Fruit fly (Drosophila melanogaster) whole organism, pupa: ENCODE data around the gene Tdh.
A peak's percentile ranks its signal among the peaks of the same experiment; 100 is the strongest.

ENCODE experiments used
- CG10348 ChIP-seq: fragments of 200-800 bp; sonication (Bioruptor generic); IDR thresholded peaks from 2 replicates; pipeline ENCODE4 v1.3.6; 2022; ENCODE audit warnings: missing biosample characterization, missing genetic modification characterization
- CG12605 ChIP-seq: fragments of 200-800 bp; sonication (Bioruptor generic); IDR thresholded peaks from 2 replicates; pipeline ENCODE4 v1.3.6; 2022; ENCODE audit warnings: missing biosample characterization, missing genetic modification characterization
- CG13204 ChIP-seq: fragments of 200-800 bp; sonication (Bioruptor generic); optimal IDR thresholded peaks from 2 replicates; lab custom pipeline; 2018; ENCODE audit warnings: missing biosample characterization, mild to moderate bottlenecking, missing genetic modification characterization, moderate library complexity
- CG14655 ChIP-seq: fragments of 200-800 bp; sonication (Bioruptor generic); optimal IDR thresholded peaks from 3 replicates; lab custom pipeline; 2017; ENCODE audit warnings: mild to moderate bottlenecking, missing biosample characterization, missing genetic modification reagents, missing genetic modification characterization
- CG15710 ChIP-seq: fragments of 200-800 bp; sonication (Bioruptor generic); optimal IDR thresholded peaks from 2 replicates; lab custom pipeline; 2018; ENCODE audit warnings: missing biosample characterization, mild to moderate bottlenecking, missing genetic modification characterization, moderate library complexity
- CG17806 ChIP-seq: fragments of 200-800 bp; sonication (Bioruptor generic); optimal IDR thresholded peaks from 2 replicates; lab custom pipeline; 2018; ENCODE audit warnings: missing biosample characterization, mild to moderate bottlenecking, missing genetic modification characterization, moderate library complexity
- CG32121 ChIP-seq: fragments of 200-800 bp; sonication (Bioruptor generic); IDR thresholded peaks from 2 replicates; pipeline ENCODE4 v1.3.6; 2022; ENCODE audit warnings: missing biosample characterization, missing genetic modification characterization
- CG34367 ChIP-seq: fragments of 200-800 bp; sonication (Bioruptor generic); optimal IDR thresholded peaks from 2 replicates; lab custom pipeline; 2018; ENCODE audit warnings: missing biosample characterization, mild to moderate bottlenecking, missing genetic modification characterization
- CG4496 ChIP-seq: fragments of 200-800 bp; sonication (Bioruptor generic); IDR thresholded peaks from 3 replicates; pipeline ENCODE4 v1.3.6; 2022; ENCODE audit warnings: missing biosample characterization, missing genetic modification characterization
- CG8159 ChIP-seq: fragments of 200-800 bp; sonication (Bioruptor generic); optimal IDR thresholded peaks from 3 replicates; lab custom pipeline; 2018; ENCODE audit warnings: missing biosample characterization, mild to moderate bottlenecking, missing genetic modification characterization, moderate library complexity
- CG8301 ChIP-seq: fragments of 200-800 bp; sonication (Bioruptor generic); optimal IDR thresholded peaks from 2 replicates; lab custom pipeline; 2018; ENCODE audit warnings: missing biosample characterization, mild to moderate bottlenecking, missing genetic modification characterization
- CG9948 ChIP-seq: fragments of 200-800 bp; sonication (Bioruptor generic); optimal IDR thresholded peaks from 2 replicates; lab custom pipeline; 2018; ENCODE audit warnings: missing biosample characterization, mild to moderate bottlenecking, missing genetic modification characterization, moderate library complexity
- D1 ChIP-seq: fragments of 200-800 bp; sonication (Bioruptor generic); optimal IDR thresholded peaks from 2 replicates; lab custom pipeline; 2018; ENCODE audit warnings: missing biosample characterization, mild to moderate bottlenecking, missing genetic modification characterization, moderate library complexity
- EcR ChIP-seq: fragments of 200-800 bp; sonication (Bioruptor generic); optimal IDR thresholded peaks from 3 replicates; lab custom pipeline; 2019; ENCODE audit warnings: missing biosample characterization, missing genetic modification characterization, mild to moderate bottlenecking, moderate library complexity, missing genetic modification reagents
- Ets98B ChIP-seq: fragments of 200-800 bp; sonication (Bioruptor generic); IDR thresholded peaks from 2 replicates; pipeline ENCODE4 v1.3.6; 2022; ENCODE audit warnings: missing biosample characterization, missing genetic modification characterization
- Pif1A ChIP-seq: fragments of 200-800 bp; sonication (Bioruptor generic); optimal IDR thresholded peaks from 3 replicates; lab custom pipeline; 2016; ENCODE audit warnings: missing biosample characterization, missing genetic modification characterization
- Pif1B ChIP-seq: fragments of 200-800 bp; sonication (Bioruptor generic); optimal IDR thresholded peaks from 3 replicates; lab custom pipeline; 2016; ENCODE audit warnings: missing biosample characterization, missing genetic modification characterization
- Snoo ChIP-seq: fragments of 200-800 bp; sonication (Bioruptor generic); optimal IDR thresholded peaks from 3 replicates; lab custom pipeline; 2017; ENCODE audit warnings: missing biosample characterization, mild to moderate bottlenecking, missing genetic modification characterization, inconsistent platforms
- fd96Ca ChIP-seq: fragments of 200-800 bp; sonication (Bioruptor generic); IDR thresholded peaks from 3 replicates; pipeline ENCODE4 v1.3.6; 2022; ENCODE audit warnings: missing biosample characterization, missing genetic modification characterization
- gl ChIP-seq: fragments of 200-800 bp; sonication (Bioruptor generic); optimal IDR thresholded peaks from 2 replicates; lab custom pipeline; 2018; ENCODE audit warnings: missing biosample characterization, mild to moderate bottlenecking, missing genetic modification characterization
- rn ChIP-seq: fragments of 200-800 bp; sonication (Bioruptor generic); IDR thresholded peaks from 2 replicates; pipeline ENCODE4 v1.3.6; 2022; ENCODE audit warnings: missing biosample characterization, missing genetic modification characterization

Tdh gene

DNA sequence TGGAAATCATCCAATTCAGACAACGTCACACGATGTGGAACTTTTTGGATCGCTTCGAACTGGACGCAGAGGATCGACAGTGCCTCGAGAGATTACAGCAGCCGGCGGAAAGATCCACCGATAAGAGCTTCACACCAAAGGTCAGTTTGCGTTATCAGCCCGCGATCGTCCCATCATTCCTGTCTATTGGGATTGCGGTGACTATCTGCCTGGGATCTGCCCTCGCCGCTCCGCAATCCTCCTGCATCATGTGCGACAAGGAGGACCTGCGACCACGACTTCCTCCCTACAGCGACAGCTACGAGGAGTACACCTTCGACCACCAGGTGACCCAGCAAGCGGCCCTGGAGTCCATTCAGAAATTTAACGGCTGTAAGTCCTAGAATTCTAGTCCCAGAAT, 20.7 kb upstream of the Tdh start:
- TF ChIP-seq Pif1B (GFP tag; lab: Kevin White, UChicago) (no peak), CG17806 (tag; lab: Kevin White, UChicago) (no peak), Pif1A (no peak), CG8301 (no peak), CG14655 (GFP tag; lab: Kevin White, UChicago) (no peak), D1 (tag; lab: Kevin White, UChicago) (no peak), rn (no peak), CG9948 (tag; lab: Kevin White, UChicago) (no peak)

DNA sequence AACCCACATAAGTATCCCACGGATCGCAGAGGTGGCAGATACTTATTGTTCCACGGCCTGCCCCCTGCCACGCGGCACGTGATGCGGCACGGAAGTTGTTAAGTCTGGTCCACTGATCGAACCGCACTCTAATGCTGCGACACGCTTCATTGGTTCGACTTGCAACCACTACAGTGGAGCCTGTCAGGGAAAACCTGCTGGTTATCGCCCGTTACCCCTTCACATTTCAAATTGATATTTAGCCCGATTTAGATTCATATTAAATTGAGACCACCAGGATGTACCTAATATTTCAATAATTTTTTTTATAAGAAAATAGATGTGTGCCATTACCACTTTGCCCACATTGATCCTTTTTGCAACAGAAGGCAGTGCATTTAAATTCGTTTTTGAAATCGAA, 19.4 kb upstream of the Tdh start:
- TF ChIP-seq CG14655 (GFP tag; lab: Kevin White, UChicago) (peak; percentile 44), CG8301 (peak; percentile 20), CG4496 (GFP tag; lab: Robert Waterston, UW) (peak; percentile 41; the same call in 1 of the 3 replicates), CG32121 (GFP tag; lab: Robert Waterston, UW) (no peak)

DNA sequence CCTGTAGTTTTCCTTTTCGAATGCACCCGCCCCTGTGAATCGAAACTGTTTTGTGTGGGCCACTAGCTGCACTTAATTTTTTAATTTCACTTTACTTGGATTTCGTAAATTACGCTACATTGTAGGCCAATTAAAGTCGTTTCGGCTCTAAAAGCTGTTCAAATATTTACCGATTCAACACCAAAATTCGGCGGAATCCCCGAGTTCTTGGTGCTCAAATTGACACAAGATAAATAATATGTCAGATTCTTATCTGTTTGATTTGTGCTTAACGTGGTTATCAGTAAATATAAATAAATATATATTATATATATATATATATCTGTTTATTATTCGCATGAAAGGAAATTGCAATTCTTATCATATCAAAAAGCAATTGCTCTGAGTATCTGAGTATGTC, 18.8 kb upstream of the Tdh start:
- TF ChIP-seq Ets98B (GFP tag; lab: Robert Waterston, UW) (no peak), CG8301 (no peak), CG15710 (tag; lab: Kevin White, UChicago) (no peak), Snoo (tag; lab: Kevin White, UChicago) (peak; percentile 54), Pif1A (no peak), CG17806 (tag; lab: Kevin White, UChicago) (no peak), fd96Ca (GFP tag; lab: Robert Waterston, UW) (no peak), EcR (GFP tag; lab: Kevin White, UChicago) (no peak), gl (tag; lab: Kevin White, UChicago) (no peak), CG13204 (no peak), CG8159 (tag; lab: Kevin White, UChicago) (peak; percentile 12), CG10348 (GFP tag; lab: Robert Waterston, UW) (no peak), CG32121 (GFP tag; lab: Robert Waterston, UW) (no peak), CG34367 (tag; lab: Kevin White, UChicago) (no peak), D1 (tag; lab: Kevin White, UChicago) (no peak), rn (no peak), Pif1B (GFP tag; lab: Kevin White, UChicago) (peak; percentile 36), CG4496 (GFP tag; lab: Robert Waterston, UW) (no peak)

DNA sequence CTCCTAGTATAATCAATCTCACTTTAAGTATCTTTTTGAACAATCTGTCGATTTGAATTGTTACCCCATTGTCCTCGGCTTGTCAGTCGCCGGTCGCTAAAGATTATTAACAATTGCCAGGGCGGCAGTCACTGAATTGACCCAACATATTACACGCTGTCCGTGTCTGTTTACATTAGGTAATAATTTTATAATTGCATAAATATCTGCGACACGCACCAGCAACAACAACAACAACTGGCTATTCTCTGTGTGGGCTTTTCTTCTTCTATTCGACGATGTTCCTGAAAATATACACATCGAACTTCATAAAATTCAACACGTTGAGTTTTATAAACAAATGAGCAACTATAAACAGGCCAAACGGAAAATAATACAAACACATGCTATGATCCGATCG, 18.0 kb upstream of the Tdh start:
- TF ChIP-seq CG17806 (tag; lab: Kevin White, UChicago) (no peak), CG8301 (no peak), CG13204 (no peak), D1 (tag; lab: Kevin White, UChicago) (no peak), EcR (GFP tag; lab: Kevin White, UChicago) (no peak), CG34367 (tag; lab: Kevin White, UChicago) (no peak), Ets98B (GFP tag; lab: Robert Waterston, UW) (no peak), CG32121 (GFP tag; lab: Robert Waterston, UW) (no peak), Pif1B (GFP tag; lab: Kevin White, UChicago) (no peak), CG8159 (tag; lab: Kevin White, UChicago) (no peak), fd96Ca (GFP tag; lab: Robert Waterston, UW) (no peak), CG15710 (tag; lab: Kevin White, UChicago) (no peak), CG9948 (tag; lab: Kevin White, UChicago) (no peak), gl (tag; lab: Kevin White, UChicago) (no peak), Snoo (tag; lab: Kevin White, UChicago) (no peak), CG12605 (GFP tag; lab: Robert Waterston, UW) (no peak), CG14655 (GFP tag; lab: Kevin White, UChicago) (no peak)
- TF ChIP-seq, all 21 proteins: peak for 0

DNA sequence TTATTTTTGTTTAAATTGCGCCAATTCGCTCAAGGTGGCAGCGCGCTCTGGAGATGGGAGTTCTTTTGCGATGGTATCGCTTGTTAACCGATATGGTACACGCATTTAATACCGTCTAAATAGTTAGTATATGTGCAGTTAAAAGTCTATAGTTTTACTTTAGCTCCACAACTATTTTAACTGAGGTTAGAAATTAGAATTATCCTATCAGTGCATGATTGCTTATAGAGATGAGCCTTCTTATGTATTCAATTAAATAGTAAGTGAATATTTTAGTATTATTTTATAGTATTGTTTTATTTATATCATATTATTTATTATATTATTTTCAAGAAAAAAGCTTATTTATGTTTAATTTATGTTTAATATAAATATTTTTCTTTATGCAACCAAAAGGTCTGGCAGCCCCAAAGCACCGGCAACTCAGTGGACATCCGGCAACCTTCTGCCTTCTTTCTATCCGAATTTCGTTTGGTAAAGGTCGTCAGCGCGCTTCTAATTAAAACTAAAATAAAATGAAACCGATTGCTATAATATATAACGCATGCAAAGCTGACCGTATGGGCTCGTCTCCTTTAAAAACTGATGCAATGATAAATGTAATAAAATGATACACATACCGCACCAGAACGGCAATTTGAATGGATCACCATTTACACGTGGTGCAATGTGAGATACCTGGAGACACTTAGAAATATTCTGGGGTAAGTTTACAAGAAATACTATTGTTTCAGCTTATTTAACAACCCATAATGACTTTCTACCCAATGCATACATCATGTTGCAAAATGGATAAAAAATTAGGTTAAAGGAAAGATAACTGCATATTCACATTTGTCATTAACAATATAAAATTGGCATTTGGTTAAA, 13.7 kb upstream of the Tdh start, which contains the start of gene CG5199:
Gene CG5199 (minus strand): TSS at position 52 of the 870 bp plus-strand sequence.
- TF ChIP-seq CG17806 (tag; lab: Kevin White, UChicago): no peak
- peak; percentile 64 for TF ChIP-seq CG8159 (tag; lab: Kevin White, UChicago)
- no peak for TF ChIP-seq CG34367 (tag; lab: Kevin White, UChicago)
- TF ChIP-seq Ets98B (GFP tag; lab: Robert Waterston, UW): no peak
- peak; percentile 59 for TF ChIP-seq CG15710 (tag; lab: Kevin White, UChicago)
- no peak for TF ChIP-seq CG10348 (GFP tag; lab: Robert Waterston, UW)
- TF ChIP-seq Pif1A: no peak
- TF ChIP-seq CG12605 (GFP tag; lab: Robert Waterston, UW): no peak
- no peak for TF ChIP-seq fd96Ca (GFP tag; lab: Robert Waterston, UW)
- no peak for TF ChIP-seq rn
- TF ChIP-seq CG4496 (GFP tag; lab: Robert Waterston, UW): 0 out of 3 replicates have a peak, but pooled peaks have one; percentile 35
- no peak for TF ChIP-seq CG8301
- peak; percentile 47 for TF ChIP-seq CG14655 (GFP tag; lab: Kevin White, UChicago)
- no peak for TF ChIP-seq gl (tag; lab: Kevin White, UChicago)
- TF ChIP-seq Pif1B (GFP tag; lab: Kevin White, UChicago): peak; percentile 14
- peak; percentile 53 for TF ChIP-seq Snoo (tag; lab: Kevin White, UChicago)
- no peak for TF ChIP-seq D1 (tag; lab: Kevin White, UChicago)
- TF ChIP-seq CG32121 (GFP tag; lab: Robert Waterston, UW): peak; percentile 29; the same call in 1 of the 2 replicates
- TF ChIP-seq EcR (GFP tag; lab: Kevin White, UChicago): no peak
- peak; percentile 43 for TF ChIP-seq CG9948 (tag; lab: Kevin White, UChicago)
